Fruit fly (Drosophila melanogaster) whole organism, adult: ENCODE data around the gene ppk19.

Experiments used
- CG11617 ChIP-seq: fragments of 200-800 bp; sonication (Bioruptor generic); optimal IDR thresholded peaks from 2 replicates; lab custom pipeline; 2017; ENCODE audit warnings: mild to moderate bottlenecking, missing biosample characterization, missing genetic modification reagents, missing genetic modification characterization
- CG12768 ChIP-seq: fragments of 200-800 bp; sonication (Bioruptor generic); optimal IDR thresholded peaks from 2 replicates; lab custom pipeline; 2017; ENCODE audit warnings: missing biosample characterization, missing genetic modification characterization, mild to moderate bottlenecking, moderate library complexity, missing genetic modification reagents
- CG14711 ChIP-seq: fragments of 200-800 bp; sonication (Bioruptor generic); optimal IDR thresholded peaks from 2 replicates; lab custom pipeline; 2018; ENCODE audit warnings: missing biosample characterization, mild to moderate bottlenecking, missing genetic modification characterization, moderate library complexity
- CG5204 ChIP-seq: fragments of 200-800 bp; sonication (Bioruptor generic); optimal IDR thresholded peaks from 2 replicates; lab custom pipeline; 2016; ENCODE audit warnings: missing biosample characterization, missing genetic modification characterization
- Mnt ChIP-seq: fragments of 200-800 bp; sonication (Bioruptor generic); optimal IDR thresholded peaks from 2 replicates; lab custom pipeline; 2016; ENCODE audit warnings: missing biosample characterization, mild to moderate bottlenecking, missing genetic modification characterization
- kay ChIP-seq: fragments of 200-800 bp; sonication (Bioruptor generic); peaks from one replicate; lab custom pipeline; 2016; ENCODE audit warnings: missing biosample characterization, missing genetic modification characterization, borderline replicate concordance

dm6 chr3R:29711434-29711833 lies 39.2 kb downstream of the ppk19 start:
- TF ChIP-seq CG11617 (GFP tag; lab: Kevin White, UChicago) = no peak
- TF ChIP-seq CG12768 = no peak
- no peak for TF ChIP-seq kay (GFP tag; lab: Kevin White, UChicago)
- no peak for TF ChIP-seq CG5204 (GFP tag; lab: Kevin White, UChicago)
- no peak for TF ChIP-seq CG14711
- no peak for TF ChIP-seq Mnt (GFP tag; lab: Kevin White, UChicago)
